Fruit fly (Drosophila melanogaster) whole organism, embryonic: ENCODE data around the gene TTLL15.
A peak's percentile ranks its signal among the peaks of the same experiment; 100 is the strongest.

Experiments used
- Adf1 ChIP-seq: fragments of 200-800 bp; sonication (Bioruptor generic); IDR thresholded peaks from 2 replicates; pipeline ENCODE4 v1.3.6; 2022; ENCODE audit warnings: missing biosample characterization, missing genetic modification characterization
- CG10209 ChIP-seq: fragments of 200-800 bp; sonication (Bioruptor generic); optimal IDR thresholded peaks from 3 replicates; lab custom pipeline; 2017; ENCODE audit warnings: missing biosample characterization, mild to moderate bottlenecking, missing genetic modification characterization, missing genetic modification reagents
- CG10543 ChIP-seq: fragments of 200-800 bp; sonication (Bioruptor generic); optimal IDR thresholded peaks from 3 replicates; lab custom pipeline; 2017; ENCODE audit warnings: missing biosample characterization, mild to moderate bottlenecking, missing genetic modification characterization, moderate library complexity
- CG12071 ChIP-seq: fragments of 200-800 bp; sonication (Bioruptor generic); optimal IDR thresholded peaks from 3 replicates; lab custom pipeline; 2018; ENCODE audit warnings: missing biosample characterization, mild to moderate bottlenecking, missing genetic modification characterization
- CG12236 ChIP-seq: fragments of 200-800 bp; sonication (Bioruptor generic); optimal IDR thresholded peaks from 2 replicates; lab custom pipeline; 2016; ENCODE audit warnings: missing biosample characterization, missing genetic modification characterization
- CG12391 ChIP-seq: fragments of 200-800 bp; sonication (Bioruptor generic); optimal IDR thresholded peaks from 3 replicates; lab custom pipeline; 2018; ENCODE audit warnings: missing biosample characterization, mild to moderate bottlenecking, missing genetic modification characterization, moderate library complexity
- CG13287 ChIP-seq: fragments of 200-800 bp; sonication (Bioruptor generic); IDR thresholded peaks from 2 replicates; pipeline ENCODE4 v1.3.6; 2022; ENCODE audit warnings: missing biosample characterization, missing genetic modification characterization; ENCODE audit not compliant: partially characterized antibody
- CG17328 ChIP-seq: fragments of 200-800 bp; sonication (Bioruptor generic); IDR thresholded peaks from 2 replicates; pipeline ENCODE4 v1.3.6; 2022; ENCODE audit warnings: missing biosample characterization, missing genetic modification characterization
- CG17361 ChIP-seq: fragments of 200-800 bp; sonication (Bioruptor generic); IDR thresholded peaks from 3 replicates; pipeline ENCODE4 v1.3.6; 2022; ENCODE audit warnings: missing biosample characterization, missing genetic modification characterization
- CG1832 ChIP-seq: fragments of 200-800 bp; sonication (Bioruptor generic); optimal IDR thresholded peaks from 2 replicates; lab custom pipeline; 2017; ENCODE audit warnings: missing biosample characterization, mild to moderate bottlenecking, missing genetic modification characterization, inconsistent platforms
- CG2116 ChIP-seq: fragments of 200-800 bp; sonication (Bioruptor generic); optimal IDR thresholded peaks from 3 replicates; lab custom pipeline; 2018; ENCODE audit warnings: missing biosample characterization, mild to moderate bottlenecking, missing genetic modification characterization
- CG42726 ChIP-seq: fragments of 200-800 bp; sonication (Bioruptor generic); IDR thresholded peaks from 2 replicates; pipeline ENCODE4 v1.3.6; 2022; ENCODE audit warnings: missing biosample characterization, missing genetic modification characterization; ENCODE audit not compliant: partially characterized antibody
- CG4404 ChIP-seq: fragments of 200-800 bp; sonication (Bioruptor generic); IDR thresholded peaks from 2 replicates; pipeline ENCODE4 v1.3.6; 2022; ENCODE audit warnings: missing biosample characterization, missing genetic modification characterization
- CG4617 ChIP-seq: fragments of 200-800 bp; sonication (Bioruptor generic); optimal IDR thresholded peaks from 3 replicates; lab custom pipeline; 2016; ENCODE audit warnings: missing biosample characterization, missing genetic modification characterization, borderline replicate concordance
- CG7963 ChIP-seq: fragments of 200-800 bp; sonication (Bioruptor generic); IDR thresholded peaks from 3 replicates; pipeline ENCODE4 v1.3.6; 2022; ENCODE audit warnings: missing biosample characterization, missing genetic modification characterization; ENCODE audit not compliant: partially characterized antibody
- CG9876 ChIP-seq: fragments of 200-800 bp; sonication (Bioruptor generic); optimal IDR thresholded peaks from 2 replicates; lab custom pipeline; 2016; ENCODE audit warnings: missing biosample characterization, missing genetic modification characterization
- Dip3 ChIP-seq: fragments of 200-800 bp; sonication (Bioruptor generic); optimal IDR thresholded peaks from 3 replicates; lab custom pipeline; 2016; ENCODE audit warnings: missing biosample characterization, missing genetic modification characterization
- Fer3 ChIP-seq: fragments of 200-800 bp; sonication (Bioruptor generic); optimal IDR thresholded peaks from 2 replicates; lab custom pipeline; 2018; ENCODE audit warnings: missing biosample characterization, mild to moderate bottlenecking, missing genetic modification characterization, moderate library complexity
- HLH54F ChIP-seq: fragments of 200-800 bp; sonication (Bioruptor generic); optimal IDR thresholded peaks from 3 replicates; lab custom pipeline; 2016; ENCODE audit warnings: missing biosample characterization, missing genetic modification characterization
- Hmx ChIP-seq: fragments of 200-800 bp; sonication (Bioruptor generic); optimal IDR thresholded peaks from 2 replicates; lab custom pipeline; 2016; ENCODE audit warnings: missing biosample characterization, missing genetic modification characterization
- Hr3 ChIP-seq: fragments of 200-800 bp; sonication (Bioruptor generic); optimal IDR thresholded peaks from 3 replicates; lab custom pipeline; 2016; ENCODE audit warnings: missing biosample characterization, missing genetic modification characterization
- Hr78 ChIP-seq, 2 experiments: fragments of 200-800 bp in 1 of 2; fragments of >200 bp in 1 of 2; sonication (Bioruptor generic) in 1 of 2; optimal IDR thresholded peaks; 2 replicates each; lab custom pipeline; 2017 to 2019; ENCODE audit warnings: missing biosample characterization in 2 of 2, missing genetic modification characterization in 2 of 2, mild to moderate bottlenecking in 1 of 2, moderate library complexity in 1 of 2
- Neu2 ChIP-seq: fragments of 200-800 bp; sonication (Bioruptor generic); optimal IDR thresholded peaks from 3 replicates; lab custom pipeline; 2016; ENCODE audit warnings: missing biosample characterization, missing genetic modification characterization, borderline replicate concordance
- Trl ChIP-seq, 3 experiments: fragments of >200 bp in 2 of 3; fragments of 200-800 bp in 1 of 3; sonication (Bioruptor generic) in 1 of 3; optimal IDR thresholded peaks; 2 replicates in 1 of 3; 3 replicates in 2 of 3; lab custom pipeline; 2016 to 2017; ENCODE audit warnings: missing biosample characterization in 1 of 3, missing genetic modification characterization in 1 of 3
- ac ChIP-seq: fragments of 200-800 bp; sonication (Bioruptor generic); optimal IDR thresholded peaks from 3 replicates; lab custom pipeline; 2017; ENCODE audit warnings: missing biosample characterization, mild to moderate bottlenecking, missing genetic modification characterization
- amos ChIP-seq: fragments of 200-800 bp; sonication (Bioruptor generic); IDR thresholded peaks from 2 replicates; pipeline ENCODE4 v1.3.6; 2022; ENCODE audit warnings: missing biosample characterization, missing genetic modification characterization; ENCODE audit not compliant: partially characterized antibody
- br ChIP-seq: fragments of >200 bp; optimal IDR thresholded peaks from 2 replicates; lab custom pipeline; 2017
- caup ChIP-seq: fragments of 200-800 bp; sonication (Bioruptor generic); optimal IDR thresholded peaks from 3 replicates; lab custom pipeline; 2017; ENCODE audit warnings: missing biosample characterization, mild to moderate bottlenecking, missing genetic modification characterization, moderate library complexity; ENCODE audit not compliant: severe bottlenecking
- chn ChIP-seq: fragments of 200-800 bp; sonication (Bioruptor generic); optimal IDR thresholded peaks from 2 replicates; lab custom pipeline; 2016; ENCODE audit warnings: missing biosample characterization, missing genetic modification characterization
- croc ChIP-seq: fragments of 200-800 bp; sonication (Bioruptor generic); conservative IDR thresholded peaks from 3 replicates; pipeline ENCODE4 v1.3.6; 2022; ENCODE audit warnings: missing biosample characterization, missing genetic modification characterization
- danr ChIP-seq: fragments of 200-800 bp; sonication (Bioruptor generic); IDR thresholded peaks from 2 replicates; pipeline ENCODE4 v1.3.6; 2022; ENCODE audit warnings: missing biosample characterization, missing genetic modification characterization
- dysf ChIP-seq: fragments of 200-800 bp; sonication (Bioruptor generic); IDR thresholded peaks from 3 replicates; pipeline ENCODE4 v1.3.6; 2022; ENCODE audit warnings: missing biosample characterization, missing genetic modification characterization
- exex ChIP-seq: fragments of 200-800 bp; sonication (Bioruptor generic); optimal IDR thresholded peaks from 4 replicates; lab custom pipeline; 2018; ENCODE audit warnings: missing biosample characterization, mild to moderate bottlenecking, missing genetic modification characterization, moderate library complexity
- fd102C ChIP-seq: fragments of 200-800 bp; sonication (Bioruptor generic); optimal IDR thresholded peaks from 2 replicates; lab custom pipeline; 2018; ENCODE audit warnings: missing biosample characterization, mild to moderate bottlenecking, missing genetic modification characterization, moderate library complexity
- hb ChIP-seq: fragments of 200-800 bp; sonication (Bioruptor generic); IDR thresholded peaks from 3 replicates; pipeline ENCODE4 v1.3.6; 2022; ENCODE audit warnings: missing biosample characterization, missing genetic modification characterization; ENCODE audit not compliant: partially characterized antibody
- hth ChIP-seq: fragments of >200 bp; optimal IDR thresholded peaks from 2 replicates; lab custom pipeline; 2017; ENCODE audit warnings: inconsistent platforms
- jigr1 ChIP-seq: fragments of 200-800 bp; sonication (Bioruptor generic); IDR thresholded peaks from 3 replicates; pipeline ENCODE4 v1.3.6; 2022; ENCODE audit warnings: missing biosample characterization, missing genetic modification characterization
- ken ChIP-seq: fragments of 200-800 bp; sonication (Bioruptor generic); IDR thresholded peaks from 3 replicates; pipeline ENCODE4 v1.3.6; 2022; ENCODE audit warnings: missing biosample characterization, missing genetic modification characterization
- lilli ChIP-seq: fragments of 200-800 bp; sonication (Bioruptor generic); optimal IDR thresholded peaks from 3 replicates; lab custom pipeline; 2016; ENCODE audit warnings: missing biosample characterization, missing genetic modification characterization
- lov ChIP-seq, 2 experiments: fragments of 200-800 bp in 1 of 2; fragments of >200 bp in 1 of 2; sonication (Bioruptor generic) in 1 of 2; IDR thresholded peaks in 1 of 2; optimal IDR thresholded peaks in 1 of 2; 2 replicates in 1 of 2; 3 replicates in 1 of 2; pipeline versions ENCODE4 v1.3.6 to Lab custom; 2017 to 2022; ENCODE audit warnings: missing biosample characterization in 1 of 2, missing genetic modification characterization in 1 of 2
- mam ChIP-seq: fragments of 200-800 bp; sonication (Bioruptor generic); optimal IDR thresholded peaks from 3 replicates; lab custom pipeline; 2016; ENCODE audit warnings: missing biosample characterization, missing genetic modification characterization
- nerfin-2 ChIP-seq: fragments of 200-800 bp; sonication (Bioruptor generic); IDR thresholded peaks from 2 replicates; pipeline ENCODE4 v1.3.6; 2022; ENCODE audit warnings: missing biosample characterization, missing genetic modification characterization; ENCODE audit not compliant: partially characterized antibody
- p53 ChIP-seq: fragments of 200-800 bp; sonication (Bioruptor generic); optimal IDR thresholded peaks from 2 replicates; lab custom pipeline; 2016; ENCODE audit warnings: missing biosample characterization, missing genetic modification characterization
- peb ChIP-seq: fragments of 200-800 bp; sonication (Bioruptor generic); IDR thresholded peaks from 2 replicates; pipeline ENCODE4 v1.3.6; 2022; ENCODE audit warnings: missing biosample characterization, missing genetic modification characterization
- pros ChIP-seq: fragments of 200-800 bp; sonication (Bioruptor generic); optimal IDR thresholded peaks from 3 replicates; lab custom pipeline; 2019; ENCODE audit warnings: missing biosample characterization, mild to moderate bottlenecking, missing genetic modification characterization, moderate library complexity
- sc ChIP-seq, 3 experiments: fragments of >200 bp in 2 of 3; fragments of 200-800 bp in 1 of 3; sonication (Bioruptor generic) in 1 of 3; optimal IDR thresholded peaks; 2 replicates in 2 of 3; 3 replicates in 1 of 3; lab custom pipeline; 2017; ENCODE audit warnings: mild to moderate bottlenecking in 1 of 3, missing biosample characterization in 1 of 3, missing genetic modification characterization in 1 of 3, missing genetic modification reagents in 1 of 3
- sima ChIP-seq: fragments of 200-800 bp; sonication (Bioruptor generic); optimal IDR thresholded peaks from 2 replicates; lab custom pipeline; 2016; ENCODE audit warnings: missing biosample characterization, missing genetic modification characterization
- vvl ChIP-seq: fragments of 200-800 bp; sonication (Bioruptor generic); IDR thresholded peaks from 2 replicates; pipeline ENCODE4 v1.3.6; 2022; ENCODE audit warnings: missing biosample characterization, missing genetic modification characterization

The TTLL15 gene

DNA sequence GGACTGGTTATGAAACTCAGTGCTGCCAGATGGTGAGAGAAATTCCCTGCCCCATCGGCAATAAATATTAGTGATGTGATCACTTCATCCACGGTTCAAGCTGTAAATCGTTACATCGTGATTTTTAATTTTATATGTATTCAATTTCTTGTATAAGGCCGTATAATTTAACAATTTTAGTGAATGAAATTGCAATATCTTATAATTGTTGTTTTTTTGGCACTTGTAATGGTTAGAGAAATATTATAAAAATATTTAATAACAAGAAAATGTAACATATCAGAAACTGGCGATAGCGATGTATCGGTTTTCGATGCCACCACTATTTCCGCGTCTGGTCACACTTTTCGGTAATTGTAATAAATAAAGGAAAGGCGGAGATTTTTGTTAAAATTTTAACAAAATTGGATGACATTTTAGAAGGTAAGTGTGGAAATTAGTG is 31.0 kb upstream of the TTLL15 start, which contains the start of the genes mRpL37 and Rbp1 (continued):
- TF ChIP-seq CG42726 (GFP tag; lab: Robert Waterston, UW) = no peak
- peak; percentile 76 for TF ChIP-seq mam
- no peak for TF ChIP-seq CG1832
- peak; percentile 94 for TF ChIP-seq CG4404 (GFP tag; lab: Robert Waterston, UW)
- TF ChIP-seq exex = no peak
- no peak for TF ChIP-seq CG12071 (GFP tag; lab: Kevin White, UChicago)
- TF ChIP-seq danr (GFP tag; lab: Robert Waterston, UW) = peak; percentile 52
- peak; percentile 85 for TF ChIP-seq Hr3 (GFP tag; lab: Kevin White, UChicago)
- no peak for TF ChIP-seq hth (lab: Kevin White, UChicago)
- TF ChIP-seq dysf = peak; percentile 88
- TF ChIP-seq fd102C = no peak
- peak; percentile 88 for TF ChIP-seq CG12391 (tag; lab: Kevin White, UChicago)
- TF ChIP-seq nerfin-2 = peak; percentile 50; the same call in 1 of the 2 replicates
- no peak for TF ChIP-seq CG17328 (GFP tag; lab: Robert Waterston, UW)
- TF ChIP-seq peb (GFP tag; lab: Robert Waterston, UW) = peak; percentile 54; the same call in 1 of the 2 replicates
- no peak for TF ChIP-seq CG7963 (GFP tag; lab: Robert Waterston, UW)
- TF ChIP-seq HLH54F = peak; percentile 66
- TF ChIP-seq caup (GFP tag; lab: Kevin White, UChicago) = peak; percentile 44
- peak; percentile 84 for TF ChIP-seq CG4617 (GFP tag; lab: Kevin White, UChicago)
- TF ChIP-seq vvl (GFP tag; lab: Robert Waterston, UW) = no peak; the same call in 1 of the 2 replicates
- no peak for TF ChIP-seq pros
- TF ChIP-seq p53 = no peak
- TF ChIP-seq CG9876 = no peak
- TF ChIP-seq Dip3 (GFP tag; lab: Kevin White, UChicago) = peak; percentile 15
- no peak for TF ChIP-seq br (lab: Kevin White, UChicago)
- TF ChIP-seq Neu2 (GFP tag; lab: Kevin White, UChicago) = no peak
- peak; percentile 59 for TF ChIP-seq CG10543
- TF ChIP-seq ac (GFP tag; lab: Kevin White, UChicago) = no peak
- TF ChIP-seq ken (GFP tag; lab: Robert Waterston, UW) = no peak; the same call in 2 of the 3 replicates
- peak; percentile 80 for TF ChIP-seq croc (GFP tag; lab: Robert Waterston, UW)
- TF ChIP-seq amos (GFP tag; lab: Robert Waterston, UW) = peak; percentile 78
- TF ChIP-seq lov (optimal IDR thresholded peaks at IDR 0.05; lab: Kevin White, UChicago) = no peak
- no peak for TF ChIP-seq lov (GFP tag; IDR thresholded peaks at IDR 0.05; lab: Robert Waterston, UW)
- no peak for TF ChIP-seq Trl (optimal IDR thresholded peaks at IDR 0.05; lab: Kevin White, UChicago)
- peak; percentile 69 for TF ChIP-seq Trl (GFP tag; optimal IDR thresholded peaks at IDR 0.05; lab: Kevin White, UChicago)
- TF ChIP-seq Hmx (GFP tag; lab: Kevin White, UChicago) = no peak
- peak; percentile 31; the same call in 1 of the 2 replicates for TF ChIP-seq Adf1
- TF ChIP-seq hb (GFP tag; lab: Robert Waterston, UW) = peak; percentile 89
- peak; percentile 59 for TF ChIP-seq chn
- TF ChIP-seq jigr1 = peak; percentile 66; the same call in 2 of the 3 replicates
- TF ChIP-seq sc (optimal IDR thresholded peaks at IDR 0.05; lab: Kevin White, UChicago) = no peak
- TF ChIP-seq sc (GFP tag; optimal IDR thresholded peaks at IDR 0.05; lab: Kevin White, UChicago) = peak; percentile 43
- no peak for TF ChIP-seq sima (GFP tag; lab: Kevin White, UChicago)
- no peak for TF ChIP-seq Hr78 (GFP tag; optimal IDR thresholded peaks at IDR 0.05; lab: Kevin White, UChicago)
- peak; percentile 63 for TF ChIP-seq CG2116 (GFP tag; lab: Kevin White, UChicago)
- peak; percentile 91 for TF ChIP-seq CG17361 (GFP tag; lab: Robert Waterston, UW)
- peak; percentile 81 for TF ChIP-seq lilli (GFP tag; lab: Kevin White, UChicago)
- TF ChIP-seq CG12236 (GFP tag; lab: Kevin White, UChicago) = no peak
- TF ChIP-seq Fer3 (tag; lab: Kevin White, UChicago) = peak; percentile 67
- peak; percentile 84 for TF ChIP-seq CG13287 (GFP tag; lab: Robert Waterston, UW)
- peak; percentile 69 for TF ChIP-seq CG10209 (GFP tag; lab: Kevin White, UChicago)
